Worm (Caenorhabditis elegans) whole organism, mixed stage, embryonic: Measurements from ENCODE around the gene twnk-1.

ENCODE experiments used
- bed-3 ChIP-seq: fragments of 200-800 bp; sonication (Bioruptor generic); optimal IDR thresholded peaks from 3 replicates; lab custom pipeline; 2018; ENCODE audit warnings: mild to moderate bottlenecking, missing genetic modification characterization, moderate library complexity, missing compliant biosample characterization
- ceh-39 ChIP-seq: fragments of 150-350 bp; optimal IDR thresholded peaks from 2 replicates; lab custom pipeline; 2014; ENCODE audit warnings: missing biosample characterization, missing genetic modification characterization
- ces-1 ChIP-seq: fragments of 150-350 bp; optimal IDR thresholded peaks from 2 replicates; lab custom pipeline; 2014; ENCODE audit warnings: missing biosample characterization, missing genetic modification reagents, missing genetic modification characterization
- elt-1 ChIP-seq: sonication (generic microtip); optimal IDR thresholded peaks from 2 replicates; lab custom pipeline; 2017; ENCODE audit warnings: missing genetic modification characterization, mild to moderate bottlenecking, missing compliant biosample characterization, antibody characterized with exemption, moderate library complexity, borderline replicate concordance; ENCODE audit not compliant: insufficient read depth
- ham-2 ChIP-seq: fragments of 200-800 bp; sonication (Bioruptor generic); optimal IDR thresholded peaks from 2 replicates; lab custom pipeline; 2018; ENCODE audit warnings: mild to moderate bottlenecking, missing genetic modification characterization, missing compliant biosample characterization
- hlh-1 ChIP-seq: fragments of 150-350 bp; optimal IDR thresholded peaks from 2 replicates; lab custom pipeline; 2014; ENCODE audit warnings: missing biosample characterization, missing genetic modification reagents, missing genetic modification characterization
- nhr-2 ChIP-seq: fragments of 150-350 bp; optimal IDR thresholded peaks from 2 replicates; lab custom pipeline; 2014; ENCODE audit warnings: missing biosample characterization, missing genetic modification characterization
- sem-2 ChIP-seq: fragments of 200-800 bp; sonication (Bioruptor generic); optimal IDR thresholded peaks from 2 replicates; lab custom pipeline; 2018; ENCODE audit warnings: mild to moderate bottlenecking, missing genetic modification characterization, missing compliant biosample characterization

twnk-1 gene

DNA sequence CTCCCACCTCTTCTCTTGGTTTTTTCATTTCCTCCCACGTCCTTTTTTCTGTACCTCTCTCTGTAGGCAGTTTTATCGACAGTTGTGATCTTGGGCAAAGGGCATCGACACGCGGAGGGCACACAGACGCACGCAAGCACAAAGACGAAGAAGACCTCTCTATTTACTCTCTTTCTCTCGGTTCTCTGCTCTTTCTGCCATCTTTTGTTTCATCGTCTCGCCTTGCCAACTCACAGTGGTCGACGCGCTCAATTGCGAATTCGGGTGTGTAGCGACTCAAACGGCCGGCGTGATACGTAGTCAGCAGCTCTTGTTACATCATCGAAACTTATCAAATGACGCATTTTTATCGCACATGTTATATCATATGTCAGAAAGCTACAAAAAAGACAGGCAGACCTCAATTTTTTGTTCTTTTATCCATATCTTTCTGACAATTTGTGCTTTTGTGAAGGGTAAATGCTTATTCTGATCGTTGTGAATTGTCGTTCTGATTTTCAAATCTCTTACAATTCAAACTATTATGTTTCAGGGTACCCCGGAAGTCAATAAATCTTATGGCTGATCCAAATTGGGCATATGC, 50.1 kb downstream of the twnk-1 start, which contains the start of gene puf-9 (continued):
- TF ChIP-seq ceh-39 (peak; percentile 95), bed-3 (no peak), sem-2 (no peak), ham-2 (GFP tag; lab: Kevin White, UChicago) (peak; percentile 55), ces-1 (GFP tag; lab: Kevin White, UChicago) (peak; percentile 53), nhr-2 (tag; lab: Kevin White, UChicago) (peak; percentile 68), hlh-1 (peak; percentile 87), elt-1 (tag; lab: Kevin White, UChicago) (peak; percentile 58)
